Fruit fly (Drosophila melanogaster) Kc167 (cell line): ENCODE measurements around the gene CG9451.

Experiments used
- Myc ChIP-seq: fragments of >200 bp; optimal IDR thresholded peaks from 2 replicates; lab custom pipeline; 2017; ENCODE audit warnings: missing external identifiers
- Sin3A ChIP-seq: fragments of >200 bp; optimal IDR thresholded peaks from 2 replicates; lab custom pipeline; 2018; ENCODE audit warnings: missing external identifiers
- h ChIP-seq: fragments of >200 bp; optimal IDR thresholded peaks from 3 replicates; lab custom pipeline; 2018; ENCODE audit warnings: missing external identifiers
- insv ChIP-seq: fragments of >200 bp; optimal IDR thresholded peaks from 3 replicates; lab custom pipeline; 2018; ENCODE audit warnings: missing external identifiers
- psq ChIP-seq: fragments of >200 bp; optimal IDR thresholded peaks from 2 replicates; lab custom pipeline; 2017; ENCODE audit warnings: missing external identifiers
- ttk ChIP-seq: sonication (Bioruptor generic); optimal IDR thresholded peaks from 2 replicates; lab custom pipeline; 2017; ENCODE audit warnings: missing external identifiers

dm6 chr3L:19528547-19528946 lies 27.9 kb upstream of the CG9451 start:
- TF ChIP-seq psq (lab: Kevin White, UChicago) (no peak), Sin3A (no peak), ttk (no peak), Myc (lab: Kevin White, UChicago) (no peak), h (no peak), insv (lab: Kevin White, UChicago) (no peak)
